Fruit fly (Drosophila melanogaster) whole organism, embryonic: Measurements from ENCODE around the gene Tim8.

Experiments
- Atf3 ChIP-seq: fragments of 200-800 bp; sonication (Bioruptor generic); optimal IDR thresholded peaks from 3 replicates; lab custom pipeline; 2016; ENCODE audit warnings: missing biosample characterization, missing genetic modification characterization
- CG10321 ChIP-seq: fragments of 200-800 bp; sonication (Bioruptor generic); IDR thresholded peaks from 2 replicates; pipeline ENCODE4 v1.3.6; 2022; ENCODE audit warnings: missing biosample characterization, missing genetic modification characterization
- CG10366 ChIP-seq: fragments of 200-800 bp; sonication (Bioruptor generic); IDR thresholded peaks from 2 replicates; pipeline ENCODE4 v1.3.6; 2022; ENCODE audit warnings: missing biosample characterization, missing genetic modification characterization
- CG1233 ChIP-seq: fragments of 200-800 bp; sonication (Bioruptor generic); optimal IDR thresholded peaks from 4 replicates; lab custom pipeline; 2018; ENCODE audit warnings: missing biosample characterization, mild to moderate bottlenecking, missing genetic modification characterization
- CG12744 ChIP-seq: fragments of 200-800 bp; sonication (Bioruptor generic); optimal IDR thresholded peaks from 2 replicates; lab custom pipeline; 2016; ENCODE audit warnings: missing biosample characterization, missing genetic modification characterization
- CG15011 ChIP-seq: fragments of 200-800 bp; sonication (Bioruptor generic); optimal IDR thresholded peaks from 3 replicates; lab custom pipeline; 2018; ENCODE audit warnings: missing biosample characterization, mild to moderate bottlenecking, missing genetic modification characterization
- CG1647 ChIP-seq: fragments of 200-800 bp; sonication (Bioruptor generic); optimal IDR thresholded peaks from 3 replicates; lab custom pipeline; 2016; ENCODE audit warnings: missing biosample characterization, missing genetic modification characterization
- CG17802 ChIP-seq: fragments of 200-800 bp; sonication (Bioruptor generic); optimal IDR thresholded peaks from 2 replicates; lab custom pipeline; 2018; ENCODE audit warnings: missing biosample characterization, mild to moderate bottlenecking, missing genetic modification characterization, moderate library complexity
- CG18599 ChIP-seq: fragments of 200-800 bp; sonication (Bioruptor generic); optimal IDR thresholded peaks from 3 replicates; lab custom pipeline; 2017; ENCODE audit warnings: missing biosample characterization, missing genetic modification characterization, mild to moderate bottlenecking, moderate library complexity, missing genetic modification reagents
- CG2889 ChIP-seq: fragments of 200-800 bp; sonication (Bioruptor generic); IDR thresholded peaks from 3 replicates; pipeline ENCODE4 v1.3.6; 2022; ENCODE audit warnings: missing biosample characterization, missing genetic modification characterization
- CG31365 ChIP-seq: fragments of 200-800 bp; sonication (Bioruptor generic); optimal IDR thresholded peaks from 2 replicates; lab custom pipeline; 2018; ENCODE audit warnings: missing biosample characterization, mild to moderate bottlenecking, missing genetic modification characterization
- CG3281 ChIP-seq: fragments of 200-800 bp; sonication (Bioruptor generic); optimal IDR thresholded peaks from 3 replicates; lab custom pipeline; 2017; ENCODE audit warnings: missing biosample characterization, mild to moderate bottlenecking, missing genetic modification characterization
- CG34376 ChIP-seq: fragments of 200-800 bp; sonication (Bioruptor generic); optimal IDR thresholded peaks from 2 replicates; lab custom pipeline; 2018; ENCODE audit warnings: missing biosample characterization, mild to moderate bottlenecking, missing genetic modification characterization
- CG4404 ChIP-seq: fragments of 200-800 bp; sonication (Bioruptor generic); IDR thresholded peaks from 2 replicates; pipeline ENCODE4 v1.3.6; 2022; ENCODE audit warnings: missing biosample characterization, missing genetic modification characterization
- CG4707 ChIP-seq: fragments of 200-800 bp; sonication (Bioruptor generic); optimal IDR thresholded peaks from 2 replicates; lab custom pipeline; 2018; ENCODE audit warnings: missing biosample characterization, mild to moderate bottlenecking, missing genetic modification characterization, moderate library complexity
- CG7357 ChIP-seq: fragments of 200-800 bp; sonication (Bioruptor generic); IDR thresholded peaks from 3 replicates; pipeline ENCODE4 v1.3.6; 2022; ENCODE audit warnings: missing biosample characterization, missing genetic modification characterization
- CG7556 ChIP-seq: fragments of 200-800 bp; sonication (Bioruptor generic); optimal IDR thresholded peaks from 2 replicates; lab custom pipeline; 2017; ENCODE audit warnings: missing biosample characterization, mild to moderate bottlenecking, missing genetic modification characterization
- D19A ChIP-seq: fragments of 200-800 bp; optimal IDR thresholded peaks from 3 replicates; lab custom pipeline; 2019; ENCODE audit warnings: missing biosample characterization, mild to moderate bottlenecking, missing genetic modification characterization, moderate library complexity
- Fer1 ChIP-seq: fragments of 200-800 bp; sonication (Bioruptor generic); optimal IDR thresholded peaks from 2 replicates; lab custom pipeline; 2017; ENCODE audit warnings: missing biosample characterization, mild to moderate bottlenecking, missing genetic modification characterization
- HmgZ ChIP-seq: fragments of 200-800 bp; sonication (Bioruptor generic); optimal IDR thresholded peaks from 2 replicates; lab custom pipeline; 2018; ENCODE audit warnings: missing biosample characterization, mild to moderate bottlenecking, missing genetic modification characterization
- MTF-1 ChIP-seq: fragments of 200-800 bp; sonication (Bioruptor generic); optimal IDR thresholded peaks from 2 replicates; lab custom pipeline; 2018; ENCODE audit warnings: missing biosample characterization, mild to moderate bottlenecking, missing genetic modification characterization, borderline replicate concordance
- Med ChIP-seq: fragments of 200-800 bp; sonication (Bioruptor generic); peaks from one replicate; lab custom pipeline; 2016; ENCODE audit warnings: missing biosample characterization, missing genetic modification characterization, mild to moderate bottlenecking, inconsistent platforms, moderate library complexity
- Meics ChIP-seq: fragments of 200-800 bp; sonication (Bioruptor generic); optimal IDR thresholded peaks from 2 replicates; lab custom pipeline; 2017; ENCODE audit warnings: missing biosample characterization, mild to moderate bottlenecking, missing genetic modification characterization
- Oaz ChIP-seq: fragments of 200-800 bp; sonication (Bioruptor generic); IDR thresholded peaks from 2 replicates; pipeline ENCODE4 v1.3.6; 2022; ENCODE audit warnings: missing biosample characterization, missing genetic modification characterization
- Optix ChIP-seq: fragments of 200-800 bp; sonication (Bioruptor generic); IDR thresholded peaks from 3 replicates; pipeline ENCODE4 v1.3.6; 2022; ENCODE audit warnings: missing biosample characterization, missing genetic modification characterization
- Scr ChIP-seq: fragments of 200-800 bp; sonication (Bioruptor generic); IDR thresholded peaks from 2 replicates; pipeline ENCODE4 v1.3.6; 2022; ENCODE audit warnings: missing biosample characterization, missing genetic modification characterization; ENCODE audit not compliant: partially characterized antibody
- Side ChIP-seq: fragments of 200-800 bp; sonication (Bioruptor generic); optimal IDR thresholded peaks from 2 replicates; lab custom pipeline; 2016; ENCODE audit warnings: missing biosample characterization, missing genetic modification characterization
- Six4 ChIP-seq: fragments of 200-800 bp; sonication (Bioruptor generic); optimal IDR thresholded peaks from 2 replicates; lab custom pipeline; 2016; ENCODE audit warnings: missing biosample characterization, missing genetic modification characterization
- Sox102F ChIP-seq: fragments of 200-800 bp; sonication (Bioruptor generic); optimal IDR thresholded peaks from 2 replicates; lab custom pipeline; 2018; ENCODE audit warnings: missing biosample characterization, mild to moderate bottlenecking, missing genetic modification characterization, moderate library complexity
- Sry-β ChIP-seq: fragments of 200-800 bp; sonication (Bioruptor generic); optimal IDR thresholded peaks from 2 replicates; lab custom pipeline; 2018; ENCODE audit warnings: missing biosample characterization, mild to moderate bottlenecking, missing genetic modification characterization, moderate library complexity
- TFAM ChIP-seq: fragments of 200-800 bp; sonication (Bioruptor generic); optimal IDR thresholded peaks from 2 replicates; lab custom pipeline; 2017; ENCODE audit warnings: missing biosample characterization, missing genetic modification characterization, inconsistent platforms
- Taf1 ChIP-seq: fragments of 200-800 bp; sonication (Bioruptor generic); IDR thresholded peaks from 2 replicates; pipeline ENCODE4 v1.3.6; 2022; ENCODE audit warnings: missing biosample characterization, missing genetic modification characterization
- Xbp1 ChIP-seq: fragments of 200-800 bp; sonication (Bioruptor generic); optimal IDR thresholded peaks from 3 replicates; lab custom pipeline; 2016; ENCODE audit warnings: missing biosample characterization, mild to moderate bottlenecking, missing genetic modification characterization
- Xrp1 ChIP-seq: fragments of 200-800 bp; sonication (Bioruptor generic); IDR thresholded peaks from 2 replicates; pipeline ENCODE4 v1.3.6; 2022; ENCODE audit warnings: missing biosample characterization, missing genetic modification characterization
- chm ChIP-seq: fragments of 200-800 bp; sonication (Bioruptor generic); IDR thresholded peaks from 2 replicates; pipeline ENCODE4 v1.3.6; 2022; ENCODE audit warnings: missing biosample characterization, missing genetic modification characterization
- croc ChIP-seq: fragments of 200-800 bp; sonication (Bioruptor generic); conservative IDR thresholded peaks from 3 replicates; pipeline ENCODE4 v1.3.6; 2022; ENCODE audit warnings: missing biosample characterization, missing genetic modification characterization
- da ChIP-seq: fragments of 200-800 bp; sonication (Bioruptor generic); optimal IDR thresholded peaks from 2 replicates; lab custom pipeline; 2016; ENCODE audit warnings: missing biosample characterization, missing genetic modification characterization
- esg ChIP-seq: fragments of 200-800 bp; sonication (Bioruptor generic); conservative IDR thresholded peaks from 2 replicates; pipeline ENCODE4 v1.3.6; 2022; ENCODE audit warnings: missing biosample characterization, missing genetic modification characterization
- gce ChIP-seq: fragments of 200-800 bp; sonication (Bioruptor generic); IDR thresholded peaks from 3 replicates; pipeline ENCODE4 v1.3.6; 2022; ENCODE audit warnings: missing biosample characterization, missing genetic modification characterization
- gcm2 ChIP-seq: fragments of 200-800 bp; sonication (Bioruptor generic); optimal IDR thresholded peaks from 2 replicates; lab custom pipeline; 2016; ENCODE audit warnings: missing biosample characterization, missing genetic modification characterization
- gt ChIP-seq: fragments of 200-800 bp; sonication (Bioruptor generic); IDR thresholded peaks from 2 replicates; pipeline ENCODE4 v1.3.6; 2022; ENCODE audit warnings: missing biosample characterization, missing genetic modification characterization
- hb ChIP-seq: fragments of 200-800 bp; sonication (Bioruptor generic); IDR thresholded peaks from 3 replicates; pipeline ENCODE4 v1.3.6; 2022; ENCODE audit warnings: missing biosample characterization, missing genetic modification characterization; ENCODE audit not compliant: partially characterized antibody
- kah ChIP-seq: fragments of 200-800 bp; sonication (Bioruptor generic); optimal IDR thresholded peaks from 2 replicates; lab custom pipeline; 2018; ENCODE audit warnings: missing biosample characterization, mild to moderate bottlenecking, missing genetic modification characterization
- maf-S ChIP-seq: fragments of 200-800 bp; sonication (Bioruptor generic); optimal IDR thresholded peaks from 2 replicates; lab custom pipeline; 2016; ENCODE audit warnings: missing biosample characterization, missing genetic modification characterization
- ro ChIP-seq: fragments of 200-800 bp; sonication (Bioruptor generic); IDR thresholded peaks from 2 replicates; pipeline ENCODE4 v1.3.6; 2022; ENCODE audit warnings: missing biosample characterization, missing genetic modification characterization
- slp2 ChIP-seq: fragments of 200-800 bp; sonication (Bioruptor generic); optimal IDR thresholded peaks from 2 replicates; lab custom pipeline; 2016; ENCODE audit warnings: missing biosample characterization, missing genetic modification characterization
- stc ChIP-seq: fragments of 200-800 bp; sonication (Bioruptor generic); IDR thresholded peaks from 2 replicates; pipeline ENCODE4 v1.3.6; 2022; ENCODE audit warnings: missing biosample characterization, missing genetic modification characterization
- sug ChIP-seq: fragments of 200-800 bp; optimal IDR thresholded peaks from 2 replicates; lab custom pipeline; 2019; ENCODE audit warnings: missing biosample characterization, mild to moderate bottlenecking, missing genetic modification characterization, moderate library complexity
- ttk ChIP-seq: fragments of 200-800 bp; sonication (Bioruptor generic); IDR thresholded peaks from 2 replicates; pipeline ENCODE4 v2.1.2; 2022; ENCODE audit warnings: missing biosample characterization, missing genetic modification characterization
- z ChIP-seq: fragments of 200-800 bp; sonication (Bioruptor generic); IDR thresholded peaks from 3 replicates; pipeline ENCODE4 v1.3.6; 2022; ENCODE audit warnings: missing biosample characterization, missing genetic modification characterization
- zfh2 ChIP-seq: fragments of 200-800 bp; sonication (Bioruptor generic); optimal IDR thresholded peaks from 2 replicates; lab custom pipeline; 2016; ENCODE audit warnings: missing biosample characterization, missing genetic modification characterization

The Tim8 gene

dm6 chrX:11384023-11384444 lies 15.8 kb downstream of the Tim8 start (continued):
- peak; percentile 47 for TF ChIP-seq CG15011 (GFP tag; lab: Kevin White, UChicago)
- TF ChIP-seq CG34376 (GFP tag; lab: Kevin White, UChicago), result peak; percentile 49
- TF ChIP-seq kah (GFP tag; lab: Kevin White, UChicago), result peak; percentile 2
- peak; percentile 73 for TF ChIP-seq Xbp1 (GFP tag; lab: Kevin White, UChicago)
- TF ChIP-seq D19A (tag; lab: Kevin White, UChicago), result peak; percentile 2
- TF ChIP-seq CG7357, result peak; percentile 42; the same call in 1 of the 3 replicates
- peak; percentile 9 for TF ChIP-seq Side (GFP tag; lab: Kevin White, UChicago)
- peak; percentile 62 for TF ChIP-seq CG4404
- TF ChIP-seq Oaz, result peak; percentile 64
- TF ChIP-seq chm (GFP tag; lab: Robert Waterston, UW), result peak; percentile 48; the same call in 1 of the 2 replicates
- peak; percentile 63 for TF ChIP-seq CG7556 (GFP tag; lab: Kevin White, UChicago)
- TF ChIP-seq ttk (GFP tag; lab: Robert Waterston, UW), result peak; percentile 51; the same call in 1 of the 2 replicates
- TF ChIP-seq Med, result peak; percentile 97
- TF ChIP-seq CG2889 (GFP tag; lab: Robert Waterston, UW), result peak; percentile 65; the same call in 2 of the 3 replicates
- TF ChIP-seq stc (GFP tag; lab: Robert Waterston, UW), result peak; percentile 58; the same call in 1 of the 2 replicates
- TF ChIP-seq CG1233 (GFP tag; lab: Kevin White, UChicago), result peak; percentile 53
- TF ChIP-seq HmgZ (tag; lab: Kevin White, UChicago), result peak; percentile 42
- no peak for TF ChIP-seq z (GFP tag; lab: Robert Waterston, UW)
- peak; percentile 84 for TF ChIP-seq Taf1
- TF ChIP-seq Sox102F (GFP tag; lab: Kevin White, UChicago), result peak; percentile 60
- TF ChIP-seq da, result no peak
- TF ChIP-seq Meics (GFP tag; lab: Kevin White, UChicago), result peak; percentile 86
- TF ChIP-seq CG10366 (GFP tag; lab: Robert Waterston, UW), result peak; percentile 77
- 0 out of 3 replicates have a peak, but pooled peaks have one; percentile 26 for TF ChIP-seq hb (GFP tag; lab: Robert Waterston, UW)
- TF ChIP-seq CG31365, result no peak
- 0 out of 2 replicates have a peak, but pooled peaks have one; percentile 7 for TF ChIP-seq Scr (GFP tag; lab: Robert Waterston, UW)
- 0 out of 3 replicates have a peak, but pooled peaks have one; percentile 44 for TF ChIP-seq gce
- TF ChIP-seq CG3281, result peak; percentile 79
- TF ChIP-seq Six4 (GFP tag; lab: Kevin White, UChicago), result no peak
- TF ChIP-seq esg (GFP tag; lab: Robert Waterston, UW), result peak; percentile 57
- TF ChIP-seq maf-S, result peak; percentile 40
- TF ChIP-seq sug, result peak; percentile 60
- peak; percentile 31 for TF ChIP-seq gcm2 (GFP tag; lab: Kevin White, UChicago)
- peak; percentile 47; the same call in 1 of the 2 replicates for TF ChIP-seq CG10321 (GFP tag; lab: Robert Waterston, UW)
- peak; percentile 90 for TF ChIP-seq CG18599 (GFP tag; lab: Kevin White, UChicago)
- TF ChIP-seq CG1647 (GFP tag; lab: Kevin White, UChicago), result peak; percentile 29
- TF ChIP-seq Xrp1, result peak; percentile 69
- no peak for TF ChIP-seq CG4707 (GFP tag; lab: Kevin White, UChicago)
- TF ChIP-seq Sry-β (GFP tag; lab: Kevin White, UChicago), result no peak
- no peak for TF ChIP-seq gt (GFP tag; lab: Robert Waterston, UW)
- TF ChIP-seq Atf3, result no peak
- TF ChIP-seq Optix (GFP tag; lab: Robert Waterston, UW), result peak; percentile 57; the same call in 1 of the 3 replicates
- no peak for TF ChIP-seq CG17802 (tag; lab: Kevin White, UChicago)
- TF ChIP-seq ro, result peak; percentile 43; the same call in 1 of the 2 replicates
- TF ChIP-seq TFAM (GFP tag; lab: Kevin White, UChicago), result no peak
- TF ChIP-seq Fer1 (GFP tag; lab: Kevin White, UChicago), result peak; percentile 87
- TF ChIP-seq MTF-1 (GFP tag; lab: Kevin White, UChicago), result peak; percentile 9
- TF ChIP-seq slp2, result peak; percentile 31
- TF ChIP-seq zfh2 (GFP tag; lab: Kevin White, UChicago), result peak; percentile 49
- TF ChIP-seq CG12744 (GFP tag; lab: Kevin White, UChicago), result peak; percentile 1
- peak; percentile 32; the same call in 2 of the 3 replicates for TF ChIP-seq croc (GFP tag; lab: Robert Waterston, UW)
